Fruit fly (Drosophila melanogaster) whole organism, wandering third instar larva: ENCODE results near the gene Sgs5bis.

Experiments used
- dmrt93B ChIP-seq: fragments of 200-800 bp; sonication (Bioruptor generic); optimal IDR thresholded peaks from 2 replicates; lab custom pipeline; 2018; ENCODE audit warnings: missing biosample characterization, mild to moderate bottlenecking, missing genetic modification characterization
- usp ChIP-seq: fragments of >200 bp; optimal IDR thresholded peaks from 2 replicates; lab custom pipeline; 2017; ENCODE audit warnings: missing biosample characterization, missing genetic modification characterization

DNA sequence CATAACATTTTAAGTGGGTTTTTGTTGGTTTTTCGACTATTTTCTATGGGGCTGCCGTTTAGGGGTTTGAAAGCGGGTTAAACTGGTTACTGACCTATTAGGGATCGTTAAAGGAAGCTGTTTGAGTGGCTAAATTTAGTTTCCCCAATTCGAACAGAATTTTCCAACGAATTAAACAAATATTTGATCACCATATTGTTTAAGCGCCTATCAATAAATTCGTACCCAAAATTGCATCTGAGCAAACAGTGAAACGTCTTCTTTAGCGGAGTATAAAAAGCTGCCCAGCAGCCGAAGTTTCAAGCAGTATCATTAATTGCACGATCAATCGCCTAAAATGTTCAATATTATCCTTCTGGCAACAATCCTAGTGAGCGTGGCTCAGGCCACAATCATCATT, at the start of gene Sgs5bis:
- TF ChIP-seq dmrt93B (GFP tag; lab: Kevin White, UChicago) (no peak), usp (GFP tag; lab: Kevin White, UChicago) (no peak)
